Fruit fly (Drosophila melanogaster): ENCODE results near the gene Plod.

The Plod gene

DNA sequence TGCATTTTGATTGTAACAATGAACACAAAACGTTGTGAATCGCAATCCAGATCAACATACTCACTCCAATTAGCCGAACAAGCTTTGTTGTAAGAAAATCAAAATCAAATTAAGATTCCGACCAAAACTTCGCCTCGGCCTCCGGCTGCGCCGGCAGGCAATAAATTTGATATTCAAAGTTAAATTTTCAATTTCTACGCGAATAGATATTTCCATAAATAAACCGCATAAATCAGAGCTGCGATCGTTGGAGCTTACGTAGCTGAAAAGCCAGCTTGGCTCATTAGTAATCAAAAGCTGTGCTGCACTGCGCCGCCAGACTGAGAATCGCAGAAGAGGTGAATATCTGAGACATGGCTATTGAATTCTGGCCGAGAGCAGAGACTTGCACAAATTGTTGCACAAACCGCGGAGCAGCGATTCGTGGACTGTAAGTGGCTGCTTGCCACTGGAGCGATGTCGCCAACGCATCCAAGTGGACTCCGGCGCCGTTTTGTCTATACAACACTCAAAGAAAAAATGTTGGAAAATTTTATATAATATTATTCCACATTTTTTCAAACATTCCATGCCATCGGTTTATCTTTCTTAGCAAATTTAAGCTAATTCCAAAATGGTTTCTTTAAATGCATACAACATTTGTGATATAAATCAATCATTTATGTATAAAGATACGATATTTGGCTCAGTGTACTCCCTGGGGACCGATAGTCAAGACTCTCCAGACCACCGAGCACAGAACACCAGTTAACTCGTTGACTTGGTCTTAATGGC, 57.2 kb downstream of the Plod start:
- TF ChIP-seq Mio (GFP tag; optimal IDR thresholded peaks at IDR 0.05) (no peak), jim (GFP tag; optimal IDR thresholded peaks at IDR 0.05) (no peak), lola (GFP tag; optimal IDR thresholded peaks at IDR 0.05) (no peak), dl (GFP tag; optimal IDR thresholded peaks at IDR 0.05; ENCODE audit: insufficient read depth in 1 of 2, partially characterized antibody in 2 of 2) (no peak), CG32264 (GFP tag; optimal IDR thresholded peaks at IDR 0.05) (no peak), dmrt93B (GFP tag; optimal IDR thresholded peaks at IDR 0.05) (no peak), Jra (GFP tag; optimal IDR thresholded peaks at IDR 0.05) (no peak), Abd-B (GFP tag; optimal IDR thresholded peaks at IDR 0.05) (no peak)
